Worm (Caenorhabditis elegans) whole organism, L2 larva: Measurements from ENCODE around the gene R02E4.2.

Source experiments
- C34F6.9 ChIP-seq: fragments of 150-350 bp; optimal IDR thresholded peaks from 2 replicates; lab custom pipeline; 2014; ENCODE audit warnings: missing biosample characterization, missing genetic modification characterization
- F13H6.1 ChIP-seq: sonication (generic microtip); optimal IDR thresholded peaks from 2 replicates; lab custom pipeline; 2016; ENCODE audit warnings: missing genetic modification characterization, missing compliant biosample characterization
- ZK546.5 ChIP-seq: sonication (generic microtip); optimal IDR thresholded peaks from 2 replicates; lab custom pipeline; 2017; ENCODE audit warnings: missing biosample characterization, missing genetic modification characterization
- ama-1 ChIP-seq: fragments of 150-350 bp; optimal IDR thresholded peaks from 2 replicates; lab custom pipeline; 2018; ENCODE audit warnings: inconsistent platforms
- blmp-1 ChIP-seq: sonication (generic microtip); optimal IDR thresholded peaks from 2 replicates; lab custom pipeline; 2017; ENCODE audit warnings: missing genetic modification characterization, mild to moderate bottlenecking, missing compliant biosample characterization, antibody characterized with exemption, moderate library complexity; ENCODE audit not compliant: insufficient read depth
- ceh-16 ChIP-seq: fragments of 150-350 bp; optimal IDR thresholded peaks from 2 replicates; lab custom pipeline; 2014; ENCODE audit warnings: missing biosample characterization, missing genetic modification characterization
- crh-2 ChIP-seq: sonication (generic microtip); optimal IDR thresholded peaks from 2 replicates; lab custom pipeline; 2017; ENCODE audit warnings: missing biosample characterization, missing genetic modification characterization
- dmd-4 ChIP-seq: sonication (generic microtip); optimal IDR thresholded peaks from 2 replicates; lab custom pipeline; 2017; ENCODE audit warnings: missing biosample characterization, missing genetic modification characterization
- egl-27 ChIP-seq: sonication (generic microtip); optimal IDR thresholded peaks from 3 replicates; lab custom pipeline; 2017; ENCODE audit warnings: missing biosample characterization, missing genetic modification reagents, missing genetic modification characterization
- elt-3 ChIP-seq: sonication (generic microtip); optimal IDR thresholded peaks from 2 replicates; lab custom pipeline; 2017; ENCODE audit warnings: missing biosample characterization, missing genetic modification characterization
- gmeb-1 ChIP-seq: fragments of 150-350 bp; optimal IDR thresholded peaks from 2 replicates; lab custom pipeline; 2014; ENCODE audit warnings: missing biosample characterization, missing genetic modification characterization
- lin-13 ChIP-seq: fragments of 150-350 bp; optimal IDR thresholded peaks from 2 replicates; lab custom pipeline; 2014; ENCODE audit warnings: missing biosample characterization, missing genetic modification reagents, missing genetic modification characterization
- lsy-2 ChIP-seq, 2 experiments: fragments of 150-350 bp in 1 of 2; sonication (generic microtip) in 1 of 2; optimal IDR thresholded peaks; 2 replicates each; lab custom pipeline; 2014 to 2017; ENCODE audit warnings: missing biosample characterization in 2 of 2, missing genetic modification characterization in 2 of 2
- mab-5 ChIP-seq: fragments of 150-350 bp; optimal IDR thresholded peaks from 2 replicates; lab custom pipeline; 2014; ENCODE audit warnings: missing biosample characterization, missing genetic modification characterization
- mbf-1 ChIP-seq: sonication (generic microtip); optimal IDR thresholded peaks from 2 replicates; lab custom pipeline; 2017; ENCODE audit warnings: missing biosample characterization, missing genetic modification characterization
- nhr-11 ChIP-seq: fragments of 150-350 bp; optimal IDR thresholded peaks from 2 replicates; lab custom pipeline; 2014; ENCODE audit warnings: missing biosample characterization, missing genetic modification characterization
- nhr-129 ChIP-seq: fragments of 150-350 bp; optimal IDR thresholded peaks from 2 replicates; lab custom pipeline; 2014; ENCODE audit warnings: missing biosample characterization, missing genetic modification characterization
- nhr-21 ChIP-seq: fragments of 150-350 bp; optimal IDR thresholded peaks from 2 replicates; lab custom pipeline; 2014; ENCODE audit warnings: missing biosample characterization, missing genetic modification characterization
- nhr-25 ChIP-seq: fragments of 150-350 bp; sonication (generic microtip); optimal IDR thresholded peaks from 3 replicates; lab custom pipeline; 2014; ENCODE audit warnings: missing biosample characterization, missing genetic modification characterization
- nhr-6 ChIP-seq: fragments of 150-350 bp; optimal IDR thresholded peaks from 2 replicates; lab custom pipeline; 2014; ENCODE audit warnings: missing biosample characterization, missing genetic modification characterization
- nhr-77 ChIP-seq: fragments of 150-350 bp; optimal IDR thresholded peaks from 2 replicates; lab custom pipeline; 2014; ENCODE audit warnings: missing biosample characterization, missing genetic modification characterization
- peb-1 ChIP-seq: fragments of 150-350 bp; optimal IDR thresholded peaks from 2 replicates; lab custom pipeline; 2014; ENCODE audit warnings: missing biosample characterization, missing genetic modification characterization
- sem-4 ChIP-seq: fragments of 150-350 bp; optimal IDR thresholded peaks from 2 replicates; lab custom pipeline; 2014; ENCODE audit warnings: missing biosample characterization, missing genetic modification reagents, missing genetic modification characterization
- skn-1 ChIP-seq: sonication (generic microtip); optimal IDR thresholded peaks from 2 replicates; lab custom pipeline; 2017; ENCODE audit warnings: missing biosample characterization, missing genetic modification characterization
- sma-3 ChIP-seq: sonication (generic microtip); optimal IDR thresholded peaks from 2 replicates; lab custom pipeline; 2016; ENCODE audit warnings: missing genetic modification reagents, missing genetic modification characterization, missing compliant biosample characterization
- sma-9 ChIP-seq, 2 experiments: fragments of 150-350 bp in 1 of 2; sonication (generic microtip) in 1 of 2; optimal IDR thresholded peaks; 2 replicates each; lab custom pipeline; 2014 to 2016; ENCODE audit warnings: missing genetic modification characterization in 2 of 2, mild to moderate bottlenecking in 1 of 2, missing biosample characterization in 1 of 2, missing compliant biosample characterization in 1 of 2, missing genetic modification reagents in 1 of 2, moderate library complexity in 1 of 2
- ztf-1 ChIP-seq: fragments of 200-800 bp; sonication (Bioruptor generic); conservative IDR thresholded peaks from 2 replicates; pipeline ENCODE4 v1.3.6; 2022; ENCODE audit warnings: missing genetic modification characterization, missing compliant biosample characterization
- ztf-4 ChIP-seq: fragments of 150-350 bp; optimal IDR thresholded peaks from 2 replicates; lab custom pipeline; 2014; ENCODE audit warnings: missing biosample characterization, missing genetic modification characterization

The R02E4.2 gene

ce11 chrX:4145051-4145826, 38.0 kb downstream of the R02E4.2 start (continued):
- TF ChIP-seq skn-1 (tag; lab: Kevin White, UChicago) = no peak
- TF ChIP-seq nhr-11 (tag; lab: Kevin White, UChicago) = no peak
- no peak for TF ChIP-seq elt-3 (tag; lab: Kevin White, UChicago)
- TF ChIP-seq F13H6.1 (tag; lab: Kevin White, UChicago) = peak; percentile 85
- TF ChIP-seq nhr-77 (tag; lab: Kevin White, UChicago) = peak; percentile 2
- TF ChIP-seq ceh-16 (tag; lab: Kevin White, UChicago) = no peak
- TF ChIP-seq ztf-4 = peak; percentile 79
- peak; percentile 74 for TF ChIP-seq egl-27
- TF ChIP-seq peb-1 (tag; lab: Kevin White, UChicago) = no peak
- peak; percentile 97 for TF ChIP-seq sma-9 (GFP tag; optimal IDR thresholded peaks at IDR 0.05; lab: Kevin White, UChicago)
- peak; percentile 2 for TF ChIP-seq sma-9 (tag; optimal IDR thresholded peaks at IDR 0.05; lab: Kevin White, UChicago)
- no peak for TF ChIP-seq ztf-1 (GFP tag; lab: Robert Waterston, UW)

ce11 chrX:4146046-4146445, 38.8 kb downstream of the R02E4.2 start:
- TF ChIP-seq dmd-4 (tag; lab: Kevin White, UChicago) = no peak
- no peak for TF ChIP-seq nhr-11 (tag; lab: Kevin White, UChicago)
- peak; percentile 45 for TF ChIP-seq nhr-129
- TF ChIP-seq ztf-4 = peak; percentile 91
- TF ChIP-seq nhr-25 (tag; lab: Kevin White, UChicago) = peak; percentile 12

ce11 chrX:4146798-4147543, 39.7 kb downstream of the R02E4.2 start:
- no peak for TF ChIP-seq ama-1 (lab: Kevin White, UChicago)
- TF ChIP-seq sma-3 (GFP tag; lab: Kevin White, UChicago) = peak; percentile 11
- peak; percentile 36 for TF ChIP-seq ztf-4

- TF ChIP-seq nhr-6 (tag; lab: Kevin White, UChicago) = peak; percentile 10
- TF ChIP-seq nhr-21 (tag; lab: Kevin White, UChicago) = peak; percentile 46
- TF ChIP-seq sem-4 (tag; lab: Kevin White, UChicago) = peak; percentile 67
- TF ChIP-seq C34F6.9 (tag; lab: Kevin White, UChicago) = peak; percentile 12
- TF ChIP-seq mab-5 (tag; lab: Kevin White, UChicago) = no peak
- TF ChIP-seq nhr-129 = peak; percentile 33
- peak; percentile 25 for TF ChIP-seq F13H6.1 (tag; lab: Kevin White, UChicago)
- TF ChIP-seq ZK546.5 (tag; lab: Kevin White, UChicago) = no peak
- peak; percentile 93 for TF ChIP-seq ztf-4
- no peak for TF ChIP-seq gmeb-1
- peak; percentile 67 for TF ChIP-seq ama-1 (lab: Kevin White, UChicago)
- peak; percentile 55 for TF ChIP-seq lin-13
- peak; percentile 48 for TF ChIP-seq sma-3 (GFP tag; lab: Kevin White, UChicago)
- TF ChIP-seq nhr-25 (tag; lab: Kevin White, UChicago) = peak; percentile 71
- peak; percentile 52 for TF ChIP-seq dmd-4 (tag; lab: Kevin White, UChicago)
- TF ChIP-seq lsy-2 (tag; optimal IDR thresholded peaks at IDR 0.05; lab: Kevin White, UChicago) = peak; percentile 0 to 55
- TF ChIP-seq crh-2 (tag; lab: Kevin White, UChicago) = peak; percentile 51
- no peak for TF ChIP-seq mbf-1
- peak; percentile 22 for TF ChIP-seq blmp-1
Measured at ce11 chrX:4147600-4148448, 40.6 kb downstream of the R02E4.2 start.

- TF ChIP-seq lsy-2 (tag; optimal IDR thresholded peaks at IDR 0.05; lab: Kevin White, UChicago) = no peak
- TF ChIP-seq, all 48 proteins: peak for 0
Measured at ce11 chrX:4148449-4149031, 41.3 kb downstream of the R02E4.2 start.
